Worm (Caenorhabditis elegans): ENCODE results near the gene str-236.

The str-236 gene

DNA sequence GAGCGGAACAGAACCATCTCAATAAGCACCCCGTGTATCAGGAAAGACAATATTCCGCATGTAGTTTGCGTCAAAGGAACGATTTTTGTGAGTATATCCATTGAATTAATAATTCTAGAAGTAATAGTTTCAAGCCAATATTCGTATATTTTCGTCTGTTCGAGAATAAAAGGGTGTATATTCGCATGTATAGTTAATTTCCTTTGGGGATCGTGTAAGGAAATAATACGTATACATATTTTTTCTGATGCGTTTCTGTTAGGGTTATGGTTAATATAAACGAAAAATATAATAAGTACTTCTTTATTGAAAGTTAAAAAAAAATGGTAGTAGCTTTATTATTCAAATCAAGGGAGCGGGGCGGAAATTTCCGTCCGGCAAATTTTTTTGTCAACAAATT, at the start of gene str-236:
Gene str-236 (minus strand): TSS at position 101 of the 400 bp plus-strand sequence.
- TF ChIP-seq aly-1 (tag; optimal IDR thresholded peaks at IDR 0.05) (no peak), B0310.2 (tag; optimal IDR thresholded peaks at IDR 0.05) (no peak), ceh-13 (GFP tag; optimal IDR thresholded peaks at IDR 0.05) (no peak), pes-1 (GFP tag; IDR thresholded peaks at IDR 0.05) (no peak), hmbx-1 (tag; optimal IDR thresholded peaks at IDR 0.05) (no peak), sea-1 (GFP tag; conservative IDR thresholded peaks at IDR 0.05) (no peak), ama-1 (optimal IDR thresholded peaks at IDR 0.05) (no peak), ets-7 (tag; optimal IDR thresholded peaks at IDR 0.05) (no peak)

DNA sequence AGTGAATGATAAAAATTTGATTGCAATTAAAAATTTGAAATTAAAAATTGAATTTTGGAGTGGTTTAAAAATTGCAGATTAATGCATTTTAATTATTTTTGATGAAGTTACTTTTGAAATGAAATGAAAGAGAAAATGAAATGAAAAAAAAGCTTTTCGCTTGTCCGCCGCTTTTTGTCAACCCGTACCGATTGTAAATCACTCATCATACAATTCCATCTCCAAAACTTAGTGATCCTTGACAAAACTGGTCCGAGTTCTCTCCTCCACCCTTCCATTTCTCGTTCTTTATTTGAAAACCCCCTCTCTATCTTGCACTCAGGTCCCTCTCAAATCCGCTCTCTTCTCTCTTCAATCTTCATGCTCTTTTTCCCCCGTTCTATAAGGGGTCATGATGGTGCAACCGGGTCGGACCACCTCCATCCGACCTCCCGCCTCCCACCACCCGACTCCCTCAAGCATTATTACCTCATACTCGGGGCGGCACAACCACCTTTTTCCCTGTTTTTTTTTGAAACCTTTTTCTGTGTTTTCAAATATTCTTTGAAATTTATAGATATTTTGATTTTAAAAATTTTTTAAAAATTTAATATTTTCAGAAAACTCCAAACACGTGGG, 49.3 kb upstream of the str-236 start:
- TF ChIP-seq pes-1 (GFP tag; IDR thresholded peaks at IDR 0.05), result peak; percentile 11; the same call in 1 of the 2 replicates
- TF ChIP-seq tbx-11 (GFP tag; IDR thresholded peaks at IDR 0.05), result no peak
- TF ChIP-seq tra-4 (tag; optimal IDR thresholded peaks at IDR 0.05), result no peak
- TF ChIP-seq hmg-4 (GFP tag; optimal IDR thresholded peaks at IDR 0.05), result peak; percentile 30
- TF ChIP-seq flt-1 (GFP tag; IDR thresholded peaks at IDR 0.05), result 0 out of 2 replicates have a peak, but pooled peaks have one; percentile 21
- no peak for TF ChIP-seq ceh-13 (GFP tag; optimal IDR thresholded peaks at IDR 0.05)
- TF ChIP-seq hnd-1 (tag; optimal IDR thresholded peaks at IDR 0.05), result no peak

- no peak for TF ChIP-seq hmbx-1 (tag; optimal IDR thresholded peaks at IDR 0.05)
- TF ChIP-seq ceh-36 (tag; optimal IDR thresholded peaks at IDR 0.05), result peak; percentile 22
Measured at ce11 chrV:1575493-1576084, 47.7 kb upstream of the str-236 start.

ce11 chrV:1574599-1574998, 46.7 kb upstream of the str-236 start:
- no peak for TF ChIP-seq F13C5.2 (tag; optimal IDR thresholded peaks at IDR 0.05)
- TF ChIP-seq ama-1 (optimal IDR thresholded peaks at IDR 0.05), result no peak
- no peak for TF ChIP-seq flt-1 (GFP tag; IDR thresholded peaks at IDR 0.05)
- TF ChIP-seq pes-1 (GFP tag; IDR thresholded peaks at IDR 0.05), result no peak
- TF ChIP-seq hmbx-1 (tag; optimal IDR thresholded peaks at IDR 0.05), result no peak
- TF ChIP-seq aly-1 (tag; optimal IDR thresholded peaks at IDR 0.05), result no peak
- no peak for TF ChIP-seq ets-7 (tag; optimal IDR thresholded peaks at IDR 0.05)
- no peak for TF ChIP-seq hmg-4 (GFP tag; optimal IDR thresholded peaks at IDR 0.05)
- TF ChIP-seq tbx-37 (GFP tag; conservative IDR thresholded peaks at IDR 0.05), result no peak
- no peak for TF ChIP-seq ceh-36 (tag; optimal IDR thresholded peaks at IDR 0.05)
- TF ChIP-seq ceh-13 (GFP tag; optimal IDR thresholded peaks at IDR 0.05), result no peak
- TF ChIP-seq scrt-1 (GFP tag; IDR thresholded peaks at IDR 0.05), result no peak
- no peak for TF ChIP-seq tbx-11 (GFP tag; IDR thresholded peaks at IDR 0.05)
- no peak for TF ChIP-seq hnd-1 (tag; optimal IDR thresholded peaks at IDR 0.05)
- TF ChIP-seq tra-4 (tag; optimal IDR thresholded peaks at IDR 0.05), result no peak
- TF ChIP-seq B0310.2 (tag; optimal IDR thresholded peaks at IDR 0.05), result no peak

ce11 chrV:1572585-1572984, 44.7 kb upstream of the str-236 start:
- no peak for TF ChIP-seq ama-1 (optimal IDR thresholded peaks at IDR 0.05)
- TF ChIP-seq hmg-4 (GFP tag; optimal IDR thresholded peaks at IDR 0.05), result peak; percentile 42
- no peak for TF ChIP-seq aly-1 (tag; optimal IDR thresholded peaks at IDR 0.05)
- TF ChIP-seq hmbx-1 (tag; optimal IDR thresholded peaks at IDR 0.05), result no peak

- TF ChIP-seq hmg-4 (GFP tag; optimal IDR thresholded peaks at IDR 0.05), result peak; percentile 71
- TF ChIP-seq B0310.2 (tag; optimal IDR thresholded peaks at IDR 0.05), result no peak
Measured at ce11 chrV:1570679-1571078, 42.8 kb upstream of the str-236 start.

ce11 chrV:1569750-1570419, 42.0 kb upstream of the str-236 start:
- TF ChIP-seq scrt-1 (GFP tag; IDR thresholded peaks at IDR 0.05) (0 out of 2 replicates have a peak, but pooled peaks have one; percentile 56), tbx-37 (GFP tag; conservative IDR thresholded peaks at IDR 0.05) (no peak), aly-1 (tag; optimal IDR thresholded peaks at IDR 0.05) (no peak), F13C5.2 (tag; optimal IDR thresholded peaks at IDR 0.05) (no peak)

- TF ChIP-seq ceh-36 (tag; optimal IDR thresholded peaks at IDR 0.05), result no peak
- TF ChIP-seq flt-1 (GFP tag; IDR thresholded peaks at IDR 0.05), result no peak
- no peak for TF ChIP-seq B0310.2 (tag; optimal IDR thresholded peaks at IDR 0.05)
- TF ChIP-seq tbx-37 (GFP tag; conservative IDR thresholded peaks at IDR 0.05), result no peak
- no peak for TF ChIP-seq hmg-4 (GFP tag; optimal IDR thresholded peaks at IDR 0.05)
- no peak for TF ChIP-seq aly-1 (tag; optimal IDR thresholded peaks at IDR 0.05)
- TF ChIP-seq sea-1 (GFP tag; conservative IDR thresholded peaks at IDR 0.05), result no peak
- no peak for TF ChIP-seq ama-1 (optimal IDR thresholded peaks at IDR 0.05)
- TF ChIP-seq ceh-13 (GFP tag; optimal IDR thresholded peaks at IDR 0.05), result no peak
- TF ChIP-seq ets-7 (tag; optimal IDR thresholded peaks at IDR 0.05), result no peak
- no peak for TF ChIP-seq hmbx-1 (tag; optimal IDR thresholded peaks at IDR 0.05)
- no peak for TF ChIP-seq hnd-1 (tag; optimal IDR thresholded peaks at IDR 0.05)
- TF ChIP-seq F13C5.2 (tag; optimal IDR thresholded peaks at IDR 0.05), result no peak
Measured at ce11 chrV:1566776-1567175, 38.9 kb upstream of the str-236 start, which contains the start of gene cdc-25.2. cdc-25.2 (plus strand) TSS chrV:1567076.

Data from whole organism, early embryonic.